Fruit fly (Drosophila melanogaster) whole organism, embryonic: Measurements from ENCODE around the gene Or88a.

ENCODE experiments used
- Adf1 ChIP-seq: fragments of 200-800 bp; sonication (Bioruptor generic); IDR thresholded peaks from 2 replicates; pipeline ENCODE4 v1.3.6; 2022; ENCODE audit warnings: missing biosample characterization, missing genetic modification characterization
- Atf-2 ChIP-seq: fragments of 200-800 bp; sonication (Bioruptor generic); optimal IDR thresholded peaks from 2 replicates; lab custom pipeline; 2016; ENCODE audit warnings: missing biosample characterization, missing genetic modification characterization
- Awh ChIP-seq: fragments of 200-800 bp; sonication (Bioruptor generic); IDR thresholded peaks from 2 replicates; pipeline ENCODE4, ENCODE4 v1.3.6; 2022; ENCODE audit warnings: missing biosample characterization, missing genetic modification characterization
- BEAF-32 ChIP-seq: fragments of 200-800 bp; sonication (Bioruptor generic); optimal IDR thresholded peaks from 3 replicates; lab custom pipeline; 2017; ENCODE audit warnings: missing biosample characterization, missing genetic modification characterization, mild to moderate bottlenecking, moderate library complexity, missing genetic modification reagents
- Blimp-1 ChIP-seq: fragments of 200-800 bp; sonication (Bioruptor generic); optimal IDR thresholded peaks from 3 replicates; lab custom pipeline; 2018; ENCODE audit warnings: missing biosample characterization, missing genetic modification characterization, mild to moderate bottlenecking, moderate library complexity, missing genetic modification reagents
- C15 ChIP-seq: fragments of 200-800 bp; sonication (Bioruptor generic); IDR thresholded peaks from 3 replicates; pipeline ENCODE4 v1.3.6; 2022; ENCODE audit warnings: missing biosample characterization, missing genetic modification characterization
- CG10209 ChIP-seq: fragments of 200-800 bp; sonication (Bioruptor generic); optimal IDR thresholded peaks from 3 replicates; lab custom pipeline; 2017; ENCODE audit warnings: missing biosample characterization, mild to moderate bottlenecking, missing genetic modification characterization, missing genetic modification reagents
- CG10366 ChIP-seq: fragments of 200-800 bp; sonication (Bioruptor generic); IDR thresholded peaks from 2 replicates; pipeline ENCODE4 v1.3.6; 2022; ENCODE audit warnings: missing biosample characterization, missing genetic modification characterization
- CG10543 ChIP-seq: fragments of 200-800 bp; sonication (Bioruptor generic); optimal IDR thresholded peaks from 3 replicates; lab custom pipeline; 2017; ENCODE audit warnings: missing biosample characterization, mild to moderate bottlenecking, missing genetic modification characterization, moderate library complexity
- CG12236 ChIP-seq: fragments of 200-800 bp; sonication (Bioruptor generic); optimal IDR thresholded peaks from 2 replicates; lab custom pipeline; 2016; ENCODE audit warnings: missing biosample characterization, missing genetic modification characterization
- CG12299 ChIP-seq: fragments of 200-800 bp; sonication (Bioruptor generic); optimal IDR thresholded peaks from 2 replicates; lab custom pipeline; 2018; ENCODE audit warnings: missing biosample characterization, mild to moderate bottlenecking, missing genetic modification characterization
- CG12391 ChIP-seq: fragments of 200-800 bp; sonication (Bioruptor generic); optimal IDR thresholded peaks from 3 replicates; lab custom pipeline; 2018; ENCODE audit warnings: missing biosample characterization, mild to moderate bottlenecking, missing genetic modification characterization, moderate library complexity
- CG15073 ChIP-seq: fragments of 200-800 bp; sonication (Bioruptor generic); optimal IDR thresholded peaks from 2 replicates; lab custom pipeline; 2016; ENCODE audit warnings: missing biosample characterization, missing genetic modification characterization
- CG1647 ChIP-seq: fragments of 200-800 bp; sonication (Bioruptor generic); optimal IDR thresholded peaks from 3 replicates; lab custom pipeline; 2016; ENCODE audit warnings: missing biosample characterization, missing genetic modification characterization
- CG2712 ChIP-seq: fragments of 200-800 bp; optimal IDR thresholded peaks from 3 replicates; lab custom pipeline; 2019; ENCODE audit warnings: missing biosample characterization, mild to moderate bottlenecking, missing genetic modification characterization, moderate library complexity
- CG30020 ChIP-seq: fragments of 200-800 bp; optimal IDR thresholded peaks from 2 replicates; lab custom pipeline; 2019; ENCODE audit warnings: missing biosample characterization, mild to moderate bottlenecking, missing genetic modification characterization, moderate library complexity
- CG31224 ChIP-seq: fragments of 200-800 bp; sonication (Bioruptor generic); IDR thresholded peaks from 2 replicates; pipeline ENCODE4 v1.3.6; 2022; ENCODE audit warnings: missing biosample characterization, missing genetic modification characterization
- CG32772 ChIP-seq: fragments of 200-800 bp; sonication (Bioruptor generic); IDR thresholded peaks from 2 replicates; pipeline ENCODE4 v1.3.6; 2022; ENCODE audit warnings: missing biosample characterization, missing genetic modification characterization
- CG33557 ChIP-seq: fragments of 200-800 bp; sonication (Bioruptor generic); optimal IDR thresholded peaks from 2 replicates; lab custom pipeline; 2019; ENCODE audit warnings: missing biosample characterization, mild to moderate bottlenecking, missing genetic modification characterization, moderate library complexity
- CG3407 ChIP-seq: fragments of 200-800 bp; sonication (Bioruptor generic); optimal IDR thresholded peaks from 2 replicates; lab custom pipeline; 2018; ENCODE audit warnings: missing biosample characterization, mild to moderate bottlenecking, missing genetic modification characterization
- CG34224 ChIP-seq: fragments of 200-800 bp; sonication (Bioruptor generic); IDR thresholded peaks from 3 replicates; pipeline ENCODE4 v1.3.6; 2022; ENCODE audit warnings: missing biosample characterization, missing genetic modification characterization; ENCODE audit not compliant: partially characterized antibody
- CG9727 ChIP-seq: fragments of 200-800 bp; sonication (Bioruptor generic); optimal IDR thresholded peaks from 3 replicates; lab custom pipeline; 2017; ENCODE audit warnings: missing biosample characterization, mild to moderate bottlenecking, missing genetic modification characterization
- CG9797 ChIP-seq: fragments of 200-800 bp; sonication (Bioruptor generic); optimal IDR thresholded peaks from 3 replicates; lab custom pipeline; 2018; ENCODE audit warnings: missing biosample characterization, mild to moderate bottlenecking, missing genetic modification characterization
- D ChIP-seq, 2 experiments: fragments of 200-800 bp in 1 of 2; fragments of >200 bp in 1 of 2; sonication (Bioruptor generic) in 1 of 2; optimal IDR thresholded peaks; 2 replicates in 1 of 2; 3 replicates in 1 of 2; lab custom pipeline; 2017; ENCODE audit warnings: mild to moderate bottlenecking in 1 of 2, missing biosample characterization in 1 of 2, missing genetic modification characterization in 1 of 2, missing genetic modification reagents in 1 of 2
- Dbx ChIP-seq: fragments of 200-800 bp; sonication (Bioruptor generic); IDR thresholded peaks from 3 replicates; pipeline ENCODE4 v1.3.6; 2022; ENCODE audit warnings: missing biosample characterization, missing genetic modification characterization
- Fer1 ChIP-seq: fragments of 200-800 bp; sonication (Bioruptor generic); optimal IDR thresholded peaks from 2 replicates; lab custom pipeline; 2017; ENCODE audit warnings: missing biosample characterization, mild to moderate bottlenecking, missing genetic modification characterization
- Lpt ChIP-seq: fragments of >200 bp; optimal IDR thresholded peaks from 2 replicates; lab custom pipeline; 2018; ENCODE audit warnings: missing biosample characterization, missing genetic modification characterization
- Mad ChIP-seq: fragments of 200-800 bp; sonication (Bioruptor generic); optimal IDR thresholded peaks from 2 replicates; lab custom pipeline; 2016; ENCODE audit warnings: missing biosample characterization, missing genetic modification characterization
- NfI ChIP-seq: fragments of 200-800 bp; sonication (Bioruptor generic); optimal IDR thresholded peaks from 3 replicates; lab custom pipeline; 2018; ENCODE audit warnings: missing biosample characterization, mild to moderate bottlenecking, missing genetic modification characterization, moderate library complexity
- Oli ChIP-seq: fragments of 200-800 bp; sonication (Bioruptor generic); optimal IDR thresholded peaks from 2 replicates; lab custom pipeline; 2018; ENCODE audit warnings: missing biosample characterization, mild to moderate bottlenecking, missing genetic modification characterization, moderate library complexity
- abd-A ChIP-seq: fragments of 200-800 bp; sonication (Bioruptor generic); optimal IDR thresholded peaks from 3 replicates; lab custom pipeline; 2019; ENCODE audit warnings: missing biosample characterization, mild to moderate bottlenecking, missing genetic modification characterization, moderate library complexity
- aop ChIP-seq: fragments of 200-800 bp; sonication (Bioruptor generic); IDR thresholded peaks from 2 replicates; pipeline ENCODE4 v1.3.6; 2022; ENCODE audit warnings: missing biosample characterization, missing genetic modification characterization
- ara ChIP-seq: fragments of 200-800 bp; sonication (Bioruptor generic); IDR thresholded peaks from 2 replicates; pipeline ENCODE4 v1.3.6; 2022; ENCODE audit warnings: missing biosample characterization, missing genetic modification characterization
- ato ChIP-seq: fragments of 200-800 bp; sonication (Bioruptor generic); IDR thresholded peaks from 2 replicates; pipeline ENCODE4 v1.3.6; 2022; ENCODE audit warnings: missing biosample characterization, missing genetic modification characterization; ENCODE audit not compliant: partially characterized antibody
- cg ChIP-seq: fragments of 200-800 bp; sonication (Bioruptor generic); optimal IDR thresholded peaks from 3 replicates; lab custom pipeline; 2019; ENCODE audit warnings: missing biosample characterization, mild to moderate bottlenecking, missing genetic modification characterization, moderate library complexity
- en ChIP-seq: fragments of 200-800 bp; sonication (Bioruptor generic); optimal IDR thresholded peaks from 2 replicates; lab custom pipeline; 2016; ENCODE audit warnings: missing biosample characterization, missing genetic modification characterization
- fd96Cb ChIP-seq: fragments of 200-800 bp; sonication (Bioruptor generic); optimal IDR thresholded peaks from 2 replicates; lab custom pipeline; 2018; ENCODE audit warnings: missing biosample characterization, mild to moderate bottlenecking, missing genetic modification characterization, moderate library complexity
- gem ChIP-seq: fragments of 200-800 bp; sonication (Bioruptor generic); optimal IDR thresholded peaks from 2 replicates; lab custom pipeline; 2019; ENCODE audit warnings: missing biosample characterization, mild to moderate bottlenecking, missing genetic modification characterization, moderate library complexity
- gsb-n ChIP-seq: fragments of 200-800 bp; sonication (Bioruptor generic); optimal IDR thresholded peaks from 3 replicates; lab custom pipeline; 2018; ENCODE audit warnings: missing biosample characterization, mild to moderate bottlenecking, missing genetic modification characterization
- ken ChIP-seq: fragments of 200-800 bp; sonication (Bioruptor generic); IDR thresholded peaks from 3 replicates; pipeline ENCODE4 v1.3.6; 2022; ENCODE audit warnings: missing biosample characterization, missing genetic modification characterization
- klu ChIP-seq: fragments of 200-800 bp; sonication (Bioruptor generic); IDR thresholded peaks from 2 replicates; pipeline ENCODE4 v1.3.6; 2022; ENCODE audit warnings: missing biosample characterization, missing genetic modification characterization
- lbe ChIP-seq: fragments of 200-800 bp; sonication (Bioruptor generic); optimal IDR thresholded peaks from 2 replicates; lab custom pipeline; 2016; ENCODE audit warnings: missing biosample characterization, mild to moderate bottlenecking, missing genetic modification characterization
- lilli ChIP-seq: fragments of 200-800 bp; sonication (Bioruptor generic); optimal IDR thresholded peaks from 3 replicates; lab custom pipeline; 2016; ENCODE audit warnings: missing biosample characterization, missing genetic modification characterization
- lmd ChIP-seq: fragments of 200-800 bp; sonication (Bioruptor generic); IDR thresholded peaks from 2 replicates; pipeline ENCODE4 v1.3.6; 2022; ENCODE audit warnings: missing biosample characterization, missing genetic modification characterization
- pb ChIP-seq: fragments of 200-800 bp; sonication (Bioruptor generic); optimal IDR thresholded peaks from 3 replicates; lab custom pipeline; 2016; ENCODE audit warnings: missing biosample characterization, missing genetic modification characterization
- ro ChIP-seq: fragments of 200-800 bp; sonication (Bioruptor generic); IDR thresholded peaks from 2 replicates; pipeline ENCODE4 v1.3.6; 2022; ENCODE audit warnings: missing biosample characterization, missing genetic modification characterization
- scrt ChIP-seq: fragments of 200-800 bp; sonication (Bioruptor generic); optimal IDR thresholded peaks from 2 replicates; lab custom pipeline; 2018; ENCODE audit warnings: missing biosample characterization, mild to moderate bottlenecking, missing genetic modification characterization, moderate library complexity
- seq ChIP-seq: fragments of 200-800 bp; sonication (Bioruptor generic); IDR thresholded peaks from 2 replicates; pipeline ENCODE4 v1.3.6; 2022; ENCODE audit warnings: missing biosample characterization, missing genetic modification characterization
- sob ChIP-seq: fragments of 200-800 bp; sonication (Bioruptor generic); IDR thresholded peaks from 2 replicates; pipeline ENCODE4 v1.3.6; 2022; ENCODE audit warnings: missing biosample characterization, missing genetic modification characterization
- tio ChIP-seq: fragments of 200-800 bp; sonication (Bioruptor generic); optimal IDR thresholded peaks from 2 replicates; lab custom pipeline; 2017; ENCODE audit warnings: missing biosample characterization, missing genetic modification characterization, inconsistent platforms

Or88a gene

DNA sequence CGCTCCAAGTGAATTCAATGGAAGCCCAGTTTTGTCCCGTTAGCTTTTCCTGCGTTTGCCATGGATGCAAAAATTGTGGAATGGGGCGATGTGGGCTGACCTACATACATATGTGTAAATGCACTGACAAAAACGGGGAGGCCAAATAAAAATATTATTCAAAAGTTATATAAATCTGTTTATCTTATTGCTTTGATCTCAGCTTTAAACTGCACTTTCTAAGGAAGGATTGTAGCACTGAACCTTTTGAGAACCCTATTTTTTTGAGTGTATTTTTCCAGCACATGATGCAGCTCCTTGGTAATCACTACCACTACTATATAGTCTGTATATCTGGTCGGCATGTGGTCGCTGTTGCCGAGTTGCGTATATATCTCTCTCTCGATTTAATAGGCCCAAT is 32.2 kb upstream of the Or88a start (continued):
- TF ChIP-seq Atf-2 (GFP tag; lab: Kevin White, UChicago) = no peak
- no peak for TF ChIP-seq abd-A (tag; lab: Kevin White, UChicago)
- TF ChIP-seq Blimp-1 = peak; percentile 50
- no peak for TF ChIP-seq CG15073 (GFP tag; lab: Kevin White, UChicago)
- TF ChIP-seq gsb-n (tag; lab: Kevin White, UChicago) = no peak
- TF ChIP-seq CG33557 (GFP tag; lab: Kevin White, UChicago) = no peak
- no peak for TF ChIP-seq CG3407
- peak; percentile 44; the same call in 1 of the 2 replicates for TF ChIP-seq Awh (GFP tag; lab: Robert Waterston, UW)
- 0 out of 3 replicates have a peak, but pooled peaks have one; percentile 45 for TF ChIP-seq ken (GFP tag; lab: Robert Waterston, UW)
- TF ChIP-seq CG10366 (GFP tag; lab: Robert Waterston, UW) = peak; percentile 40; the same call in 1 of the 2 replicates
- no peak for TF ChIP-seq CG10543 (GFP tag; lab: Kevin White, UChicago)
- no peak for TF ChIP-seq Adf1 (GFP tag; lab: Robert Waterston, UW)
- no peak for TF ChIP-seq BEAF-32 (GFP tag; lab: Kevin White, UChicago)
- TF ChIP-seq lilli (GFP tag; lab: Kevin White, UChicago) = peak; percentile 7
- TF ChIP-seq seq (GFP tag; lab: Robert Waterston, UW) = no peak
- peak; percentile 48 for TF ChIP-seq Fer1
- no peak for TF ChIP-seq CG34224 (GFP tag; lab: Robert Waterston, UW)
- TF ChIP-seq ato = no peak
- peak; percentile 49; the same call in 1 of the 2 replicates for TF ChIP-seq ara (GFP tag; lab: Robert Waterston, UW)
- peak; percentile 38; the same call in 1 of the 2 replicates for TF ChIP-seq sob
- no peak for TF ChIP-seq CG12391 (tag; lab: Kevin White, UChicago)
- TF ChIP-seq Oli (tag; lab: Kevin White, UChicago) = peak; percentile 46
- TF ChIP-seq tio (GFP tag; lab: Kevin White, UChicago) = no peak
- TF ChIP-seq pb (GFP tag; lab: Kevin White, UChicago) = no peak
- TF ChIP-seq ro (GFP tag; lab: Robert Waterston, UW) = no peak
- peak; percentile 9 for TF ChIP-seq CG10209 (GFP tag; lab: Kevin White, UChicago)
- TF ChIP-seq gem (tag; lab: Kevin White, UChicago) = peak; percentile 51
- TF ChIP-seq CG12299 (tag; lab: Kevin White, UChicago) = no peak
- TF ChIP-seq CG1647 (GFP tag; lab: Kevin White, UChicago) = no peak
- peak; percentile 50 for TF ChIP-seq lmd (GFP tag; lab: Robert Waterston, UW)
- 0 out of 3 replicates have a peak, but pooled peaks have one; percentile 4 for TF ChIP-seq C15 (GFP tag; lab: Robert Waterston, UW)
- TF ChIP-seq NfI (GFP tag; lab: Kevin White, UChicago) = no peak
- no peak for TF ChIP-seq CG9797 (GFP tag; lab: Kevin White, UChicago)
- TF ChIP-seq en (GFP tag; lab: Kevin White, UChicago) = no peak
- no peak for TF ChIP-seq Lpt (GFP tag; lab: Kevin White, UChicago)
- TF ChIP-seq klu (GFP tag; lab: Robert Waterston, UW) = no peak
- peak; percentile 52; the same call in 1 of the 2 replicates for TF ChIP-seq CG32772 (GFP tag; lab: Robert Waterston, UW)
- TF ChIP-seq CG31224 = peak; percentile 48; the same call in 1 of the 2 replicates
- TF ChIP-seq Mad (GFP tag; lab: Kevin White, UChicago) = no peak
- TF ChIP-seq CG2712 = no peak
- TF ChIP-seq CG12236 (GFP tag; lab: Kevin White, UChicago) = no peak
- peak; percentile 59 for TF ChIP-seq fd96Cb (tag; lab: Kevin White, UChicago)
- no peak for TF ChIP-seq aop (GFP tag; lab: Robert Waterston, UW)
- TF ChIP-seq D (optimal IDR thresholded peaks at IDR 0.05; lab: Kevin White, UChicago) = no peak
- TF ChIP-seq D (GFP tag; optimal IDR thresholded peaks at IDR 0.05; lab: Kevin White, UChicago) = peak; percentile 8
- TF ChIP-seq lbe (GFP tag; lab: Kevin White, UChicago) = no peak
- TF ChIP-seq CG9727 (GFP tag; lab: Kevin White, UChicago) = peak; percentile 19
- TF ChIP-seq CG30020 (tag; lab: Kevin White, UChicago) = no peak
- TF ChIP-seq scrt (GFP tag; lab: Kevin White, UChicago) = peak; percentile 24
- no peak for TF ChIP-seq cg (GFP tag; lab: Kevin White, UChicago)
- no peak for TF ChIP-seq Dbx
